Worm (Caenorhabditis elegans) whole organism, late embryonic: ENCODE results near the gene T04H1.5.
A peak's percentile ranks its signal among the peaks of the same experiment; 100 is the strongest.

Experiments
- C08G9.2 ChIP-seq: sonication (generic microtip); optimal IDR thresholded peaks from 2 replicates; lab custom pipeline; 2016; ENCODE audit warnings: mild to moderate bottlenecking, missing genetic modification characterization, moderate library complexity, missing compliant biosample characterization
- K02D7.2 ChIP-seq: sonication (generic microtip); optimal IDR thresholded peaks from 2 replicates; lab custom pipeline; 2017; ENCODE audit warnings: mild to moderate bottlenecking, missing genetic modification characterization, missing compliant biosample characterization
- ceh-14 ChIP-seq: sonication (generic microtip); optimal IDR thresholded peaks from 2 replicates; lab custom pipeline; 2016; ENCODE audit warnings: missing genotype, missing genetic modification characterization, missing compliant biosample characterization
- ceh-18 ChIP-seq: sonication (generic microtip); optimal IDR thresholded peaks from 2 replicates; lab custom pipeline; 2016; ENCODE audit warnings: missing genetic modification characterization, missing compliant biosample characterization
- ceh-19 ChIP-seq: fragments of 200-800 bp; sonication (Bioruptor generic); optimal IDR thresholded peaks from 2 replicates; lab custom pipeline; 2018; ENCODE audit warnings: mild to moderate bottlenecking, missing genetic modification characterization, missing compliant biosample characterization
- ceh-24 ChIP-seq: sonication (generic microtip); optimal IDR thresholded peaks from 2 replicates; lab custom pipeline; 2016; ENCODE audit warnings: mild to moderate bottlenecking, missing genetic modification characterization, missing compliant biosample characterization
- ceh-30 ChIP-seq: fragments of 150-350 bp; optimal IDR thresholded peaks from 2 replicates; lab custom pipeline; 2014; ENCODE audit warnings: missing biosample characterization, missing genetic modification characterization
- ceh-34 ChIP-seq: sonication (generic microtip); optimal IDR thresholded peaks from 2 replicates; lab custom pipeline; 2016; ENCODE audit warnings: mild to moderate bottlenecking, missing genetic modification characterization, missing compliant biosample characterization
- ceh-45 ChIP-seq: fragments of 200-800 bp; sonication (Bioruptor generic); IDR thresholded peaks from 2 replicates; pipeline ENCODE4 v1.3.6; 2022; ENCODE audit warnings: missing genetic modification reagents, missing genetic modification characterization, missing compliant biosample characterization
- che-1 ChIP-seq: sonication (generic microtip); optimal IDR thresholded peaks from 2 replicates; lab custom pipeline; 2016; ENCODE audit warnings: mild to moderate bottlenecking, missing genetic modification characterization, missing compliant biosample characterization
- dve-1 ChIP-seq: sonication (generic microtip); optimal IDR thresholded peaks from 2 replicates; lab custom pipeline; 2017; ENCODE audit warnings: antibody characterized with exemption, mild to moderate bottlenecking, missing genetic modification characterization, missing compliant biosample characterization
- elt-2 ChIP-seq: sonication (generic microtip); optimal IDR thresholded peaks from 2 replicates; lab custom pipeline; 2016; ENCODE audit warnings: missing genetic modification reagents, missing genetic modification characterization, missing compliant biosample characterization
- fkh-10 ChIP-seq: fragments of 150-350 bp; optimal IDR thresholded peaks from 2 replicates; lab custom pipeline; 2014; ENCODE audit warnings: missing biosample characterization, missing genetic modification reagents, missing genetic modification characterization
- hlh-15 ChIP-seq: sonication (generic microtip); optimal IDR thresholded peaks from 2 replicates; lab custom pipeline; 2016; ENCODE audit warnings: missing genetic modification characterization, missing compliant biosample characterization
- hlh-30 ChIP-seq: sonication (generic microtip); optimal IDR thresholded peaks from 2 replicates; lab custom pipeline; 2017; ENCODE audit warnings: antibody characterized with exemption, missing genetic modification characterization, missing compliant biosample characterization; ENCODE audit not compliant: insufficient read depth
- nfya-1 ChIP-seq: sonication (generic microtip); optimal IDR thresholded peaks from 2 replicates; lab custom pipeline; 2017; ENCODE audit warnings: missing genetic modification characterization, mild to moderate bottlenecking, missing compliant biosample characterization, antibody characterized with exemption, moderate library complexity
- odd-2 ChIP-seq: sonication (generic microtip); optimal IDR thresholded peaks from 2 replicates; lab custom pipeline; 2017; ENCODE audit warnings: antibody characterized with exemption, mild to moderate bottlenecking, missing genetic modification characterization, missing compliant biosample characterization
- pat-9 ChIP-seq: fragments of 200-800 bp; sonication (Bioruptor generic); optimal IDR thresholded peaks from 2 replicates; lab custom pipeline; 2018; ENCODE audit warnings: mild to moderate bottlenecking, missing genetic modification characterization, moderate library complexity, missing compliant biosample characterization
- pax-1 ChIP-seq: fragments of 150-350 bp; optimal IDR thresholded peaks from 2 replicates; lab custom pipeline; 2014; ENCODE audit warnings: missing biosample characterization, missing genetic modification characterization
- pha-2 ChIP-seq: sonication (generic microtip); optimal IDR thresholded peaks from 2 replicates; lab custom pipeline; 2017; ENCODE audit warnings: mild to moderate bottlenecking, missing genetic modification characterization, missing compliant biosample characterization
- ref-2 ChIP-seq: sonication (generic microtip); optimal IDR thresholded peaks from 2 replicates; lab custom pipeline; 2016; ENCODE audit warnings: missing genetic modification characterization, missing compliant biosample characterization
- sox-2 ChIP-seq: fragments of 200-800 bp; sonication (Bioruptor generic); IDR thresholded peaks from 2 replicates; pipeline ENCODE4 v1.3.6; 2022; ENCODE audit warnings: missing genetic modification reagents, missing genetic modification characterization, missing compliant biosample characterization
- syd-9 ChIP-seq: sonication (generic microtip); optimal IDR thresholded peaks from 2 replicates; lab custom pipeline; 2016; ENCODE audit warnings: mild to moderate bottlenecking, missing genetic modification characterization, moderate library complexity, missing compliant biosample characterization
- tbx-7 ChIP-seq: sonication (generic microtip); optimal IDR thresholded peaks from 2 replicates; lab custom pipeline; 2016; ENCODE audit warnings: missing genotype, missing genetic modification characterization, missing compliant biosample characterization
- unc-55 ChIP-seq: sonication (generic microtip); optimal IDR thresholded peaks from 2 replicates; lab custom pipeline; 2017; ENCODE audit warnings: missing biosample characterization, missing genetic modification reagents, missing genetic modification characterization

T04H1.5 gene

ce11 chrV:12299244-12299766 is 48.2 kb downstream of the T04H1.5 start:
- TF ChIP-seq pax-1 (tag; lab: Kevin White, UChicago): no peak
- no peak for TF ChIP-seq syd-9 (tag; lab: Kevin White, UChicago)
- TF ChIP-seq tbx-7 (tag; lab: Kevin White, UChicago): no peak
- no peak for TF ChIP-seq hlh-15 (tag; lab: Kevin White, UChicago)
- TF ChIP-seq odd-2 (tag; lab: Kevin White, UChicago): no peak
- TF ChIP-seq ceh-18 (tag; lab: Kevin White, UChicago): no peak
- TF ChIP-seq K02D7.2 (tag; lab: Kevin White, UChicago): no peak
- TF ChIP-seq pat-9 (tag; lab: Kevin White, UChicago): no peak
- no peak for TF ChIP-seq ceh-45 (GFP tag; lab: Robert Waterston, UW)
- no peak for TF ChIP-seq ceh-30 (tag; lab: Kevin White, UChicago)
- TF ChIP-seq ceh-34 (tag; lab: Kevin White, UChicago): no peak

ce11 chrV:12300166-12300565 is 49.0 kb downstream of the T04H1.5 start:
- TF ChIP-seq ceh-30 (tag; lab: Kevin White, UChicago) (peak; percentile 19), pha-2 (tag; lab: Kevin White, UChicago) (no peak), hlh-30 (peak; percentile 68), ceh-19 (GFP tag; lab: Kevin White, UChicago) (no peak), nfya-1 (tag; lab: Kevin White, UChicago) (peak; percentile 55), elt-2 (tag; lab: Kevin White, UChicago) (peak; percentile 23), C08G9.2 (tag; lab: Kevin White, UChicago) (no peak)

DNA sequence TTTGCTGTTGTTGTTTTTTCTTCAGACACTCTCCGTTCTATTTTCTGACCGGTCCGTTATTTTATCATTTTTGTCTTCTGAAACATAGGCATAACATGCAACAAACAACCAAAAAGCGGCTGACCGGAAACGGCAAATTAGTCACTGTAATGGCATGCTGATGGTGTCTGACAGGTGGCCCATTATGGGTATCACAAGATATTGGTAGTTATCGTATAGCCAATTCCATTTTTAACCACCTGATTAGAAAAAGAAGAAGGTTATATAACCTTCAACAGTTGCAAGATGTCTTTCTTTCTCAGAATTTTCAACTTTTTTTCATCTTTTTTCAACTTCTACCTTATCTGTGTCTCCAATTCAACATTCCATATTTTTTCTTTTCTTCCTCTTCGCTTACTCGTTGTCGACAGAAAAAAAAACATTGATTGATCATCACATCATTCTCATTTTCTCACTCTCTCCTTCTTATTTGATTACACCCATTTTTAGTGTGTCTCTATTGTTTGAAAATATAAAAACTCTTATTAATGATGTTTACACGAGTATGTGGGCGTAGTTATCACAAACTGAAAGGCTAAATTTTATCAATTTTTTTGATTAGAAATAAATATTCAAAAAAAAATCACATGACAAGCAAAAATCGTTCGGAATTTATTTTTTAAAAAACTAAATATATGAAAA is 49.8 kb downstream of the T04H1.5 start:
- TF ChIP-seq unc-55 (GFP tag; lab: Kevin White, UChicago): no peak
- TF ChIP-seq tbx-7 (tag; lab: Kevin White, UChicago): no peak
- no peak for TF ChIP-seq ref-2 (tag; lab: Kevin White, UChicago)
- no peak for TF ChIP-seq dve-1
- TF ChIP-seq sox-2 (GFP tag; lab: Robert Waterston, UW): no peak
- no peak for TF ChIP-seq fkh-10 (GFP tag; lab: Kevin White, UChicago)
- no peak for TF ChIP-seq che-1 (tag; lab: Kevin White, UChicago)
- no peak for TF ChIP-seq odd-2 (tag; lab: Kevin White, UChicago)
- TF ChIP-seq ceh-14: no peak
- no peak for TF ChIP-seq ceh-24 (tag; lab: Kevin White, UChicago)
- TF ChIP-seq, all 69 proteins: peak for 0
